Worm (Caenorhabditis elegans): Measurements from ENCODE around the gene C16C10.9.

ce11 chrIII:4134059-4134458 is 23.1 kb downstream of the C16C10.9 start:
- TF ChIP-seq him-1 (tag; optimal IDR thresholded peaks at IDR 0.05) (no peak), dao-5 (tag; optimal IDR thresholded peaks at IDR 0.05) (no peak)

Data from whole organism, L4/young adult.